Worm (Caenorhabditis elegans) whole organism, midembryonic: ENCODE data around the gene B0310.6.

Experiments
- T22C8.4 ChIP-seq: fragments of 200-800 bp; sonication (Bioruptor generic); IDR thresholded peaks from 2 replicates; pipeline ENCODE4 v1.3.6; 2022; ENCODE audit warnings: missing genetic modification characterization, missing compliant biosample characterization
- cog-1 ChIP-seq: sonication (generic microtip); optimal IDR thresholded peaks from 2 replicates; lab custom pipeline; 2016; ENCODE audit warnings: missing genetic modification characterization, missing compliant biosample characterization
- flt-1 ChIP-seq: fragments of 200-800 bp; sonication (Bioruptor generic); IDR thresholded peaks from 2 replicates; pipeline ENCODE4 v1.3.6; 2022; ENCODE audit warnings: missing genetic modification characterization, missing compliant biosample characterization
- klf-2 ChIP-seq: fragments of 200-800 bp; sonication (Bioruptor generic); conservative IDR thresholded peaks from 2 replicates; pipeline ENCODE4 v1.3.6; 2022; ENCODE audit warnings: missing genetic modification reagents, missing genetic modification characterization, missing compliant biosample characterization
- med-1 ChIP-seq: sonication (generic microtip); optimal IDR thresholded peaks from 2 replicates; lab custom pipeline; 2017; ENCODE audit warnings: missing genetic modification characterization, mild to moderate bottlenecking, missing compliant biosample characterization, antibody characterized with exemption, missing genetic modification reagents; ENCODE audit not compliant: insufficient read depth
- ref-1 ChIP-seq: fragments of 200-800 bp; sonication (Bioruptor generic); conservative IDR thresholded peaks from 2 replicates; pipeline ENCODE4 v1.3.6; 2022; ENCODE audit warnings: missing genetic modification reagents, missing genetic modification characterization, missing compliant biosample characterization
- tab-1 ChIP-seq: fragments of 200-800 bp; sonication (Bioruptor generic); IDR thresholded peaks from 2 replicates; pipeline ENCODE4 v1.3.6; 2022; ENCODE audit warnings: missing genetic modification characterization, missing compliant biosample characterization
- ztf-23 ChIP-seq: fragments of 200-800 bp; sonication (Bioruptor generic); IDR thresholded peaks from 2 replicates; pipeline ENCODE4 v1.3.6; 2022; ENCODE audit warnings: missing genetic modification reagents, missing genetic modification characterization, missing compliant biosample characterization
- ztf-29 ChIP-seq: fragments of 200-800 bp; sonication (Bioruptor generic); IDR thresholded peaks from 2 replicates; pipeline ENCODE4 v1.3.6; 2022; ENCODE audit warnings: missing genetic modification reagents, missing genetic modification characterization, missing compliant biosample characterization

- TF ChIP-seq tab-1 (GFP tag; lab: Robert Waterston, UW) (no peak), flt-1 (GFP tag; lab: Robert Waterston, UW) (no peak), klf-2 (GFP tag; lab: Robert Waterston, UW) (no peak), ztf-23 (GFP tag; lab: Robert Waterston, UW) (no peak), T22C8.4 (GFP tag; lab: Robert Waterston, UW) (no peak), ref-1 (GFP tag; lab: Robert Waterston, UW) (no peak), cog-1 (tag; lab: Kevin White, UChicago) (no peak), med-1 (GFP tag; lab: Kevin White, UChicago) (no peak), ztf-29 (GFP tag; lab: Robert Waterston, UW) (no peak)
Observed at ce11 chrX:530909-531308, at the start of gene B0310.6.
